Fruit fly (Drosophila melanogaster): ENCODE measurements around the gene CG15353.

DNA sequence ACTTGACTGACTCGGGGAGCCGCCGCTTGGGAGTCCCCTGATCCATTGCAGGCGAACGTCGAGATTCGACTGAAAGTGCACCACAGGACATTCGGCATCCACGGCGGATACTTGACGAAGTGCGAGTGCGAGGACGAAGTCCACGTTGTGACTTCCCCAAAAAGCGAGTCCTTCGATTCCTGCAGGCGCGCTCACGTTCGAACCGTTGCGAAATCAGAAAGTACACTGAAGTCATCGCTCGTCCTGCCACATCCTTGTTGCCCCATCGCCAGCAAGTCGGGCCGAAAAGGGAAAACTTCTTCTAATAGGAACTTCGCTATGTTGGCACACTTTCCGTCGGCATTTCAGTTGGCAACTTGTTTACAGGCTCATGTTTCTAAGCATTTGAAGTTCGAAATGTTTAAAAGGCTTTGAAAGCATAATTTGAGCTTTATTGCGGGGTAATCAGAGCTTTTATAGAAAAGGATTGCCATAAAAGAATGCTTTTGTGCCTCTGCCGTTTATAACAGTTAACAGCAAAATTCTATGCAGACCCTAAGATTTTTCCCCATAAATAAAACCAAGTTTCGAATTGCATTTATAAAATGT, 817 bp downstream of the CG15353 start, which contains the start of gene CG33543:
- TF ChIP-seq tai (GFP tag; optimal IDR thresholded peaks at IDR 0.05) = no peak
- no peak for TF ChIP-seq GATAd (GFP tag; optimal IDR thresholded peaks at IDR 0.05)
- no peak for TF ChIP-seq CG32264 (GFP tag; optimal IDR thresholded peaks at IDR 0.05)
- TF ChIP-seq ey (GFP tag; optimal IDR thresholded peaks at IDR 0.05) = no peak
- TF ChIP-seq lola (GFP tag; optimal IDR thresholded peaks at IDR 0.05) = no peak
- no peak for TF ChIP-seq OdsH (GFP tag; optimal IDR thresholded peaks at IDR 0.05)
- TF ChIP-seq br (GFP tag; optimal IDR thresholded peaks at IDR 0.05) = no peak
- TF ChIP-seq Dfd (GFP tag; optimal IDR thresholded peaks at IDR 0.05) = no peak
- no peak for TF ChIP-seq rgr (GFP tag; optimal IDR thresholded peaks at IDR 0.05)
- TF ChIP-seq usp (GFP tag; optimal IDR thresholded peaks at IDR 0.05) = no peak

All from whole organism, wandering third instar larva.